Worm (Caenorhabditis elegans): ENCODE measurements around the gene pck-1.

DNA sequence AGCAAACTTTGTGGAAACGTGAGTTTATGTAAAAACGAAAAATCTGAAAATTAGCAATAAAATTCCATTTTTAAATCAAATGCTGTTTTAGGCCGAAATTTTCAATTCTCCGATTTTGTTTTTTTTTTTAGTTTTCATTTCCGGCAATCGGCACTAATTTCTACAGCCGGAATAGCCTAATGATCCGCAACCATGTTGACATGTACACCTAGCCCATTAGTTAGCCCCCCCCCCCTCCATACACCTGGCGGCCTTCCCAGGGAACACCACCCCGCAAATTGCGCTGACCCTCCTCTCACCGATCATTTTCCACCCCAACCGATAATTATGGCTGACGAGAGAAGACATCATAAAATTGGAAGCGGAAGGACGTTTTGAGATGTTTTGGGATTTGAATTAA is 26.5 kb downstream of the pck-1 start:
- TF ChIP-seq flt-1 (GFP tag; IDR thresholded peaks at IDR 0.05) (no peak), tab-1 (GFP tag; IDR thresholded peaks at IDR 0.05) (no peak), med-1 (GFP tag; optimal IDR thresholded peaks at IDR 0.05; ENCODE audit: insufficient read depth) (no peak), ref-1 (GFP tag; conservative IDR thresholded peaks at IDR 0.05) (no peak), klf-2 (GFP tag; conservative IDR thresholded peaks at IDR 0.05) (no peak)
